Worm (Caenorhabditis elegans): ENCODE results near the gene rps-24.

DNA sequence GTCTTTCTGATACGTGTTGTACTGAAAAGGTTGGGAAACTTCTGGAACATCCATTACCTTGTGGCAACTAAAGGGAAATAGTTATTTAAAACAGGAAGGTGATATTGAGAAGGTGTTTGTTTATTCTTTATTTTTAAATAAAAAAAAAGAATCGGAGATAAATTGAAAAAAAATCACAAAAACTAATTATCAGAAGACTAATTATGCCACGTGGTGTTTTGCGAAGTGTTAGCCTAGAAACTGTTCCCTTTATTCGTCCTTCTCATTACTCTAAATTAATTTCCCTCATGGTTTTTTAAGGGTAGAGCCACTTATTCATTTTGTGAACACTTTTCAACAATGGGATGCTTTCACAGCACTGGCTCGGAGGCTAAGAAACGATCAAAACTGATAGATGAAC, 15.7 kb downstream of the rps-24 start, which contains the start of gene gpa-4:
- no peak for TF ChIP-seq ref-1 (GFP tag; conservative IDR thresholded peaks at IDR 0.05)
- no peak for TF ChIP-seq flt-1 (GFP tag; IDR thresholded peaks at IDR 0.05)
- TF ChIP-seq T22C8.4 (GFP tag; IDR thresholded peaks at IDR 0.05): no peak
